Worm (Caenorhabditis elegans) whole organism, young adult: ENCODE results near the gene pas-6.

Source experiments
- K11D2.4 ChIP-seq: fragments of 200-800 bp; sonication (Bioruptor generic); IDR thresholded peaks from 2 replicates; pipeline ENCODE4 v1.3.6; 2022; ENCODE audit warnings: missing genetic modification reagents, missing genetic modification characterization, missing compliant biosample characterization
- attf-5 ChIP-seq: fragments of 200-800 bp; sonication (Bioruptor generic); optimal IDR thresholded peaks from 2 replicates; lab custom pipeline; 2018; ENCODE audit warnings: mild to moderate bottlenecking, missing genetic modification characterization, missing compliant biosample characterization
- bed-2 ChIP-seq: fragments of 200-800 bp; sonication (Bioruptor generic); IDR thresholded peaks from 2 replicates; pipeline ENCODE4 v1.3.6; 2022; ENCODE audit warnings: missing genetic modification reagents, missing genetic modification characterization, missing compliant biosample characterization
- nfya-1 ChIP-seq: sonication (generic microtip); optimal IDR thresholded peaks from 2 replicates; lab custom pipeline; 2017; ENCODE audit warnings: antibody characterized with exemption, missing compliant biosample characterization, missing genetic modification characterization, borderline replicate concordance; ENCODE audit not compliant: insufficient read depth
- sea-2 ChIP-seq: fragments of 200-800 bp; sonication (Bioruptor generic); IDR thresholded peaks from 2 replicates; pipeline ENCODE4 v1.3.6; 2022; ENCODE audit warnings: missing genetic modification characterization, missing compliant biosample characterization

- no peak for TF ChIP-seq K11D2.4
- no peak for TF ChIP-seq sea-2 (GFP tag; lab: Robert Waterston, UW)
- no peak for TF ChIP-seq attf-5 (GFP tag; lab: Kevin White, UChicago)
- TF ChIP-seq bed-2 (GFP tag; lab: Robert Waterston, UW): no peak
- no peak for TF ChIP-seq nfya-1 (tag; lab: Kevin White, UChicago)
Observed at ce11 chrV:5610186-5610585, 26.0 kb upstream of the pas-6 start.
